Fruit fly (Drosophila melanogaster) whole organism, wandering third instar larva: ENCODE measurements around the gene bnb.

ENCODE experiments used
- Dfd ChIP-seq: fragments of >200 bp; optimal IDR thresholded peaks from 2 replicates; lab custom pipeline; 2017; ENCODE audit warnings: missing biosample characterization, missing genetic modification characterization
- Hnf4 ChIP-seq: fragments of 200-800 bp; sonication (Bioruptor generic); optimal IDR thresholded peaks from 2 replicates; lab custom pipeline; 2016; ENCODE audit warnings: missing biosample characterization, mild to moderate bottlenecking, missing genetic modification characterization
- Hr83 ChIP-seq: fragments of 200-300 bp; sonication (Bioruptor generic); optimal IDR thresholded peaks from 2 replicates; lab custom pipeline; 2016; ENCODE audit warnings: missing biosample characterization, mild to moderate bottlenecking, missing genetic modification characterization, moderate library complexity; ENCODE audit not compliant: poor library complexity, severe bottlenecking
- Rel ChIP-seq, 2 experiments: fragments of 200-800 bp; sonication (Bioruptor generic) in 1 of 2; optimal IDR thresholded peaks; 2 replicates in 1 of 2; 3 replicates in 1 of 2; lab custom pipeline; 2016 to 2019; ENCODE audit warnings: mild to moderate bottlenecking in 2 of 2, missing biosample characterization in 2 of 2, missing genetic modification characterization in 2 of 2, moderate library complexity in 1 of 2
- Vsx2 ChIP-seq: fragments of 200-300, 225-300 bp; sonication (Bioruptor generic); optimal IDR thresholded peaks from 2 replicates; lab custom pipeline; 2018; ENCODE audit warnings: missing biosample characterization, missing genetic modification characterization; ENCODE audit not compliant: partially characterized antibody
- dmrt93B ChIP-seq: fragments of 200-800 bp; sonication (Bioruptor generic); optimal IDR thresholded peaks from 2 replicates; lab custom pipeline; 2018; ENCODE audit warnings: missing biosample characterization, mild to moderate bottlenecking, missing genetic modification characterization
- dsf ChIP-seq: sonication (Bioruptor generic); optimal IDR thresholded peaks from 2 replicates; lab custom pipeline; 2016; ENCODE audit warnings: missing biosample characterization, missing genetic modification characterization, borderline replicate concordance
- foxo ChIP-seq, 2 experiments: fragments of 200-800 bp; sonication (Bioruptor generic); optimal IDR thresholded peaks; 2 replicates in 1 of 2; 3 replicates in 1 of 2; lab custom pipeline; 2016 to 2017; ENCODE audit warnings: missing biosample characterization in 2 of 2, missing genetic modification characterization in 2 of 2
- fru ChIP-seq: fragments of 200-800 bp; sonication (Bioruptor generic); optimal IDR thresholded peaks from 3 replicates; lab custom pipeline; 2016; ENCODE audit warnings: missing biosample characterization, mild to moderate bottlenecking, missing genetic modification characterization
- h ChIP-seq: fragments of 200-800 bp; sonication (Bioruptor generic); optimal IDR thresholded peaks from 3 replicates; lab custom pipeline; 2016; ENCODE audit warnings: missing biosample characterization, mild to moderate bottlenecking, missing genetic modification characterization
- lola ChIP-seq: fragments of >200 bp; optimal IDR thresholded peaks from 2 replicates; lab custom pipeline; 2017; ENCODE audit warnings: missing biosample characterization, missing genetic modification characterization
- pan ChIP-seq: fragments of >200 bp; optimal IDR thresholded peaks from 2 replicates; lab custom pipeline; 2017
- psq ChIP-seq: fragments of 200-800 bp; sonication (Bioruptor generic); optimal IDR thresholded peaks from 3 replicates; lab custom pipeline; 2017; ENCODE audit warnings: missing biosample characterization, mild to moderate bottlenecking, missing genetic modification characterization, moderate library complexity

DNA sequence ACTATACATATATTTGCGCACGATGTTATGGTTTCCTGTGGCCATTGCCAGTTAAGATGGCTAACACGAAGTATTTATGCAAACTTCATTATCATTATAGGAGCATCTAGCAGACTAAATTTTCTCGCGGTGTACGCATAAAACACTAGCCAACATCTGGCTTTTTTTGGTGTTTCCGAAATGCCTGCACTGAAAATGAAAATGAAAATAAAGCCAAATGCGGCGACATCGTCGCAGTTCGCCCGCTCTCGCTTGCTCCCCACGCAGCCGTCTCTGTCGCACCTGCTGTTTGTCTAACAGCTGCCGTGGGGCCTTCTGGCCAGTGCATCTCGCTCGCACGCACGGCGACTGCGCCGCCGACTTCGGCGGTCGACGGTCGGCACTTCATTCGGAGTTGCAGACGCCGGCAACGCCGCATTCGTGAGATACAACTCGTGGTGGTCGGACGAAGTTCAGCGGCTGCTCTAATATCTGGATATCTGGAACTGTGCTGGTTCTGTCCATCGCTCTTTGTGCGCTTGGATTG is 22.6 kb downstream of the bnb start, which contains the start of gene CG6891:
- peak; percentile 21 for TF ChIP-seq fru (GFP tag; lab: Kevin White, UChicago)
- TF ChIP-seq foxo (GFP tag; optimal IDR thresholded peaks at IDR 0.05; lab: Kevin White, UChicago), result peak in 1 of 2 experiments; percentile 40
- no peak for TF ChIP-seq Vsx2
- no peak for TF ChIP-seq Hr83
- TF ChIP-seq Rel (GFP tag; optimal IDR thresholded peaks at IDR 0.05; lab: Kevin White, UChicago), result no peak
- peak; percentile 33 for TF ChIP-seq Rel (tag; optimal IDR thresholded peaks at IDR 0.05; lab: Kevin White, UChicago)
- peak; percentile 6 for TF ChIP-seq Hnf4 (GFP tag; lab: Kevin White, UChicago)
- TF ChIP-seq psq, result no peak
- TF ChIP-seq lola (GFP tag; lab: Kevin White, UChicago), result no peak
- TF ChIP-seq Dfd (GFP tag; lab: Kevin White, UChicago), result no peak
- TF ChIP-seq pan, result no peak
- TF ChIP-seq h (GFP tag; lab: Kevin White, UChicago), result peak; percentile 28
- peak; percentile 9 for TF ChIP-seq dmrt93B
- TF ChIP-seq dsf (GFP tag; lab: Kevin White, UChicago), result no peak
